Worm (Caenorhabditis elegans): Measurements from ENCODE around the gene abu-2.

abu-2 gene

DNA sequence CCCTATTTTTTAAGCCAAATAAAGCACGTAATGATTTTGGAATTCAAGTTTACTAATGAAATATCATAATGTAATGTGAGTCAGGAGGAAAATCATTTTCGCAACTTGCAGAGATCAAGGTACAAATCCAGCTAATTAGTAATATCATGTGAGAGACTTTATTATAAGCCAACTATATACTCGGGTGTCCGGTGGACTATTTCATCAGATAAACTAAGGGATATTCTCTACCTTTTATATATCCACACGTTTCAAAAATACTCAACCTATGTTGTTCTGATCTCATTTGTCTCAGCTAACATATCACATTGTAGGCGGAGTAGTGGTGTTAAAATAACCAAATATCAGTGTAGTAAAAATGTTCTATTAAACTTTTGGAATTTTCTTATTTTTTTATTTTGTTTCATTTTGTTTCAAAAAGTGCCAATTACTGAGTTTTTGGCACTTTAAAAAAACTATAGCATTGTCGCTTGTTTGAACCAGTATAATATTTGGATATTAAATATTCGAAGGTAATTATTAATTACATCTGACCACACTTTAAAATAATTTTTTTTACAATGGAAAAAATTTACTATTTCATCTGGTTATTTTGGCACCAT is 21.0 kb downstream of the abu-2 start (continued):
- TF ChIP-seq ztf-11 (tag; optimal IDR thresholded peaks at IDR 0.05) (peak; percentile 30), nhr-12 (tag; optimal IDR thresholded peaks at IDR 0.05) (no peak)

- TF ChIP-seq nhr-77 (tag; optimal IDR thresholded peaks at IDR 0.05) (no peak), elt-2 (tag; optimal IDR thresholded peaks at IDR 0.05) (peak; percentile 6), ceh-9 (tag; optimal IDR thresholded peaks at IDR 0.05) (no peak), unc-62 (GFP tag; optimal IDR thresholded peaks at IDR 0.05) (no peak), ceh-28 (tag; optimal IDR thresholded peaks at IDR 0.05) (no peak)
Observed at ce11 chrX:1386893-1387367, 23.5 kb downstream of the abu-2 start, which contains the start of gene F56C3.1. TSS of gene F56C3.1 (plus strand) at chrX:1387317.

DNA sequence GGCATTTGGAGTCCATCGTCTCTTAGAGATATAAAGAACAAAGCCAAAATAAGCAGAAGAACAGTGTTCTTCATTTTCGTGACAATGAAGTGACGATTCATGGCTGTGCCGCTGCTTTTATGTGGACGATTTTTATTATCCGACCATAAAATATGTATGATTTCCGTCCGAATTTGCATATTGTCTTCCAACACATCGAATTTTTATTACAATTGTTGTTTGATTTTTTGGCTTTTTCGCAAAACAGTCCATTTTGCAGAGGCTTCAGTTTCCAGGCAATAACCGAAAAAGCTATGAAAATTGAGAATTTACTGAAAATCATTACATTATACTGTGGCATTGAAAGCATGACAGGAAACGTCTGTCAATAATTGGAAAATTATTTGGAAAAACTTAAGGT is 25.9 kb downstream of the abu-2 start, which contains the start of gene F56C3.8:
F56C3.8 (minus strand) TSS at position 101 of the 400 bp plus-strand sequence.
- TF ChIP-seq ztf-11 (tag; optimal IDR thresholded peaks at IDR 0.05) (no peak), ZK546.5 (tag; optimal IDR thresholded peaks at IDR 0.05) (no peak), elt-1 (tag; optimal IDR thresholded peaks at IDR 0.05) (no peak), skn-1 (tag; optimal IDR thresholded peaks at IDR 0.05) (no peak)

ce11 chrX:1383546-1383945 is 26.9 kb downstream of the abu-2 start:
- TF ChIP-seq nfya-1 (tag; optimal IDR thresholded peaks at IDR 0.05; ENCODE audit: insufficient read depth) = no peak
- TF ChIP-seq lin-39 (tag; optimal IDR thresholded peaks at IDR 0.05) = no peak
- no peak for TF ChIP-seq nhr-43 (tag; optimal IDR thresholded peaks at IDR 0.05; ENCODE audit: poor library complexity, severe bottlenecking)
- no peak for TF ChIP-seq fos-1 (tag; optimal IDR thresholded peaks at IDR 0.05)

DNA sequence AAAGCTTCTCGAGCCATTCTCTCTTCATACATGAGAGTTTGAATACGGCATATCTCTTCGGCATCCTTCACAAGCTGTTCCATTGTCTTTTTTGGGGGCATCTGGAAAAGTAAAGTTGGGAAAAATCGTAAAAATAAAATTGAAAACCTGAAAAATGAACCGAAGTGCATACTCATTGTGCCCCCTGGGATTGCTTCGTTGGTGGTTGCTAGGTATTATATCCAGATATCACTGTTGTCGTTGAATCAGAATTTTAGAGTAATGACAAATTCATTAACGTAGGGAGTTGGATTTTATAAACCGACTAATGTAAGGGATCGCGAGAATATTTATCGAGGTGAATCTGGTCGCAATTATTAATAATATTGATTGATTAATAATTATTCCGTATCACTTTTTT is 28.9 kb downstream of the abu-2 start, which contains the start of gene F56C3.10:
F56C3.10 (minus strand) TSS at position 101 of the 400 bp plus-strand sequence.
- TF ChIP-seq lsy-12 (tag; optimal IDR thresholded peaks at IDR 0.05) = no peak
- TF ChIP-seq unc-39 (tag; optimal IDR thresholded peaks at IDR 0.05) = no peak
- TF ChIP-seq egl-5 (tag; optimal IDR thresholded peaks at IDR 0.05) = no peak
- TF ChIP-seq pqm-1 (tag; optimal IDR thresholded peaks at IDR 0.05) = no peak
- TF ChIP-seq zag-1 (tag; optimal IDR thresholded peaks at IDR 0.05) = no peak
- no peak for TF ChIP-seq nhr-25 (tag; optimal IDR thresholded peaks at IDR 0.05)
- no peak for TF ChIP-seq jun-1 (tag; optimal IDR thresholded peaks at IDR 0.05)
- no peak for TF ChIP-seq nhr-43 (tag; optimal IDR thresholded peaks at IDR 0.05; ENCODE audit: poor library complexity, severe bottlenecking)
- no peak for TF ChIP-seq ceh-9 (tag; optimal IDR thresholded peaks at IDR 0.05)
- TF ChIP-seq tbx-2 (tag; optimal IDR thresholded peaks at IDR 0.05) = no peak
- TF ChIP-seq pha-4 (tag; optimal IDR thresholded peaks at IDR 0.05) = no peak
- no peak for TF ChIP-seq nhr-12 (tag; optimal IDR thresholded peaks at IDR 0.05)
- TF ChIP-seq nfya-1 (tag; optimal IDR thresholded peaks at IDR 0.05; ENCODE audit: insufficient read depth) = no peak
- TF ChIP-seq ama-1 (optimal IDR thresholded peaks at IDR 0.05) = no peak
- no peak for TF ChIP-seq ztf-4 (tag; optimal IDR thresholded peaks at IDR 0.05)
- TF ChIP-seq fos-1 (tag; optimal IDR thresholded peaks at IDR 0.05) = no peak
- TF ChIP-seq elt-2 (tag; optimal IDR thresholded peaks at IDR 0.05) = no peak
- TF ChIP-seq nhr-77 (tag; optimal IDR thresholded peaks at IDR 0.05) = no peak
- TF ChIP-seq R02D3.7 (tag; optimal IDR thresholded peaks at IDR 0.05) = no peak

ce11 chrX:1379391-1379790 is 31.1 kb downstream of the abu-2 start:
- TF ChIP-seq ceh-16 (tag; optimal IDR thresholded peaks at IDR 0.05) (no peak), hmg-11 (tag; optimal IDR thresholded peaks at IDR 0.05) (peak; percentile 90), lsy-12 (tag; optimal IDR thresholded peaks at IDR 0.05) (peak; percentile 2), jun-1 (tag; optimal IDR thresholded peaks at IDR 0.05) (peak; percentile 44), egl-5 (tag; optimal IDR thresholded peaks at IDR 0.05) (peak; percentile 48), daf-12 (tag; optimal IDR thresholded peaks at IDR 0.05) (no peak), elt-3 (tag; optimal IDR thresholded peaks at IDR 0.05) (no peak), nhr-77 (tag; optimal IDR thresholded peaks at IDR 0.05) (peak; percentile 16), nhr-43 (tag; optimal IDR thresholded peaks at IDR 0.05; ENCODE audit: poor library complexity, severe bottlenecking) (peak; percentile 76), elt-2 (tag; optimal IDR thresholded peaks at IDR 0.05) (peak; percentile 32), nhr-25 (tag; optimal IDR thresholded peaks at IDR 0.05) (peak; percentile 53), ztf-4 (tag; optimal IDR thresholded peaks at IDR 0.05) (no peak), ZK546.5 (tag; optimal IDR thresholded peaks at IDR 0.05) (no peak), skn-1 (tag; optimal IDR thresholded peaks at IDR 0.05) (no peak), nhr-67 (tag; optimal IDR thresholded peaks at IDR 0.05) (no peak), ceh-28 (tag; optimal IDR thresholded peaks at IDR 0.05) (peak; percentile 29), pha-4 (tag; optimal IDR thresholded peaks at IDR 0.05) (peak; percentile 53), tbx-2 (tag; optimal IDR thresholded peaks at IDR 0.05) (peak; percentile 81), nhr-23 (tag; optimal IDR thresholded peaks at IDR 0.05) (peak; percentile 47), nfya-1 (tag; optimal IDR thresholded peaks at IDR 0.05; ENCODE audit: insufficient read depth) (peak; percentile 34), ama-1 (optimal IDR thresholded peaks at IDR 0.05) (no peak)
